Fruit fly (Drosophila melanogaster) whole organism, embryonic: ENCODE results near the gene Cpsf5.

Source experiments
- Ada2b ChIP-seq: fragments of 200-800 bp; sonication (Bioruptor generic); IDR thresholded peaks from 2 replicates; pipeline ENCODE4 v1.3.6; 2022; ENCODE audit warnings: missing biosample characterization, missing genetic modification characterization
- Bgb ChIP-seq: fragments of 200-800 bp; sonication (Bioruptor generic); IDR thresholded peaks from 2 replicates; pipeline ENCODE4 v1.3.6; 2022; ENCODE audit warnings: missing biosample characterization, missing genetic modification characterization; ENCODE audit not compliant: partially characterized antibody
- Bteb2 ChIP-seq: fragments of 200-800 bp; sonication (Bioruptor generic); optimal IDR thresholded peaks from 2 replicates; lab custom pipeline; 2016; ENCODE audit warnings: missing biosample characterization, missing genetic modification characterization
- CG10209 ChIP-seq: fragments of 200-800 bp; sonication (Bioruptor generic); optimal IDR thresholded peaks from 3 replicates; lab custom pipeline; 2017; ENCODE audit warnings: missing biosample characterization, mild to moderate bottlenecking, missing genetic modification characterization, missing genetic modification reagents
- CG11695 ChIP-seq: fragments of 200-800 bp; sonication (Bioruptor generic); IDR thresholded peaks from 3 replicates; pipeline ENCODE4 v1.3.6; 2022; ENCODE audit warnings: missing biosample characterization, missing genetic modification characterization
- CG12104 ChIP-seq: fragments of 200-800 bp; sonication (Bioruptor generic); optimal IDR thresholded peaks from 3 replicates; lab custom pipeline; 2016; ENCODE audit warnings: missing biosample characterization, missing genetic modification characterization
- CG12391 ChIP-seq: fragments of 200-800 bp; sonication (Bioruptor generic); optimal IDR thresholded peaks from 3 replicates; lab custom pipeline; 2018; ENCODE audit warnings: missing biosample characterization, mild to moderate bottlenecking, missing genetic modification characterization, moderate library complexity
- CG13287 ChIP-seq: fragments of 200-800 bp; sonication (Bioruptor generic); IDR thresholded peaks from 2 replicates; pipeline ENCODE4 v1.3.6; 2022; ENCODE audit warnings: missing biosample characterization, missing genetic modification characterization; ENCODE audit not compliant: partially characterized antibody
- CG14441 ChIP-seq: fragments of 200-800 bp; sonication (Bioruptor generic); IDR thresholded peaks from 2 replicates; pipeline ENCODE4 v1.3.6; 2022; ENCODE audit warnings: missing biosample characterization, missing genetic modification characterization
- CG14667 ChIP-seq: fragments of 200-800 bp; sonication (Bioruptor generic); IDR thresholded peaks from 2 replicates; pipeline ENCODE4 v1.3.6; 2022; ENCODE audit warnings: missing biosample characterization, missing genetic modification characterization
- CG17186 ChIP-seq: fragments of 200-800 bp; sonication (Bioruptor generic); optimal IDR thresholded peaks from 3 replicates; lab custom pipeline; 2017; ENCODE audit warnings: missing biosample characterization, missing genetic modification reagents, missing genetic modification characterization
- CG2129 ChIP-seq: fragments of 200-800 bp; sonication (Bioruptor generic); IDR thresholded peaks from 2 replicates; pipeline ENCODE4 v1.3.6; 2022; ENCODE audit warnings: missing biosample characterization, missing genetic modification characterization; ENCODE audit not compliant: partially characterized antibody
- CG2712 ChIP-seq: fragments of 200-800 bp; optimal IDR thresholded peaks from 3 replicates; lab custom pipeline; 2019; ENCODE audit warnings: missing biosample characterization, mild to moderate bottlenecking, missing genetic modification characterization, moderate library complexity
- CG4707 ChIP-seq: fragments of 200-800 bp; sonication (Bioruptor generic); optimal IDR thresholded peaks from 2 replicates; lab custom pipeline; 2018; ENCODE audit warnings: missing biosample characterization, mild to moderate bottlenecking, missing genetic modification characterization, moderate library complexity
- CG6175 ChIP-seq: fragments of 200-800 bp; sonication (Bioruptor generic); IDR thresholded peaks from 3 replicates; pipeline ENCODE4 v1.3.6; 2022; ENCODE audit warnings: missing biosample characterization, missing genetic modification characterization
- CG6765 ChIP-seq: fragments of 200-800 bp; sonication (Bioruptor generic); optimal IDR thresholded peaks from 3 replicates; lab custom pipeline; 2017; ENCODE audit warnings: missing biosample characterization, mild to moderate bottlenecking, missing genetic modification characterization
- CG6813 ChIP-seq: fragments of 200-800 bp; sonication (Bioruptor generic); optimal IDR thresholded peaks from 2 replicates; lab custom pipeline; 2017; ENCODE audit warnings: missing biosample characterization, missing genetic modification characterization, mild to moderate bottlenecking, moderate library complexity, missing genetic modification reagents
- CG7786 ChIP-seq: fragments of 200-800 bp; sonication (Bioruptor generic); optimal IDR thresholded peaks from 2 replicates; lab custom pipeline; 2016; ENCODE audit warnings: missing biosample characterization, missing genetic modification characterization
- CG9437 ChIP-seq: fragments of 200-800 bp; sonication (Bioruptor generic); optimal IDR thresholded peaks from 2 replicates; lab custom pipeline; 2018; ENCODE audit warnings: missing biosample characterization, mild to moderate bottlenecking, missing genetic modification characterization
- CkIIα-i1 ChIP-seq: fragments of 200-800 bp; sonication (Bioruptor generic); IDR thresholded peaks from 2 replicates; pipeline ENCODE4 v1.3.6; 2022; ENCODE audit warnings: missing biosample characterization, missing genetic modification characterization
- E2f2 ChIP-seq: fragments of 200-800 bp; sonication (Bioruptor generic); IDR thresholded peaks from 2 replicates; pipeline ENCODE4 v1.3.6; 2022; ENCODE audit warnings: missing biosample characterization, missing genetic modification characterization
- Fer3 ChIP-seq: fragments of 200-800 bp; sonication (Bioruptor generic); optimal IDR thresholded peaks from 2 replicates; lab custom pipeline; 2018; ENCODE audit warnings: missing biosample characterization, mild to moderate bottlenecking, missing genetic modification characterization, moderate library complexity
- Lhr ChIP-seq: fragments of 200-800 bp; sonication (Bioruptor generic); optimal IDR thresholded peaks from 3 replicates; lab custom pipeline; 2017; ENCODE audit warnings: mild to moderate bottlenecking, missing biosample characterization, missing genetic modification reagents, missing genetic modification characterization
- Mad ChIP-seq: fragments of 200-800 bp; sonication (Bioruptor generic); optimal IDR thresholded peaks from 2 replicates; lab custom pipeline; 2016; ENCODE audit warnings: missing biosample characterization, missing genetic modification characterization
- Spps ChIP-seq: fragments of 200-800 bp; sonication (Bioruptor generic); optimal IDR thresholded peaks from 2 replicates; lab custom pipeline; 2018; ENCODE audit warnings: missing biosample characterization, mild to moderate bottlenecking, missing genetic modification characterization
- Vsx1 ChIP-seq: fragments of 200-800 bp; sonication (Bioruptor generic); optimal IDR thresholded peaks from 2 replicates; lab custom pipeline; 2017; ENCODE audit warnings: missing biosample characterization, mild to moderate bottlenecking, missing genetic modification characterization, missing genetic modification reagents
- abd-A ChIP-seq: fragments of 200-800 bp; sonication (Bioruptor generic); optimal IDR thresholded peaks from 3 replicates; lab custom pipeline; 2019; ENCODE audit warnings: missing biosample characterization, mild to moderate bottlenecking, missing genetic modification characterization, moderate library complexity
- ac ChIP-seq: fragments of 200-800 bp; sonication (Bioruptor generic); optimal IDR thresholded peaks from 3 replicates; lab custom pipeline; 2017; ENCODE audit warnings: missing biosample characterization, mild to moderate bottlenecking, missing genetic modification characterization
- ato ChIP-seq: fragments of 200-800 bp; sonication (Bioruptor generic); IDR thresholded peaks from 2 replicates; pipeline ENCODE4 v1.3.6; 2022; ENCODE audit warnings: missing biosample characterization, missing genetic modification characterization; ENCODE audit not compliant: partially characterized antibody
- caup ChIP-seq: fragments of 200-800 bp; sonication (Bioruptor generic); optimal IDR thresholded peaks from 3 replicates; lab custom pipeline; 2017; ENCODE audit warnings: missing biosample characterization, mild to moderate bottlenecking, missing genetic modification characterization, moderate library complexity; ENCODE audit not compliant: severe bottlenecking
- chn ChIP-seq: fragments of 200-800 bp; sonication (Bioruptor generic); optimal IDR thresholded peaks from 2 replicates; lab custom pipeline; 2016; ENCODE audit warnings: missing biosample characterization, missing genetic modification characterization
- cwo ChIP-seq: fragments of 200-800 bp; sonication (Bioruptor generic); optimal IDR thresholded peaks from 3 replicates; lab custom pipeline; 2017; ENCODE audit warnings: missing biosample characterization, missing genetic modification characterization, mild to moderate bottlenecking, moderate library complexity, missing genetic modification reagents
- exex ChIP-seq: fragments of 200-800 bp; sonication (Bioruptor generic); optimal IDR thresholded peaks from 4 replicates; lab custom pipeline; 2018; ENCODE audit warnings: missing biosample characterization, mild to moderate bottlenecking, missing genetic modification characterization, moderate library complexity
- eyg ChIP-seq: fragments of 200-800 bp; sonication (Bioruptor generic); optimal IDR thresholded peaks from 3 replicates; lab custom pipeline; 2016; ENCODE audit warnings: missing biosample characterization, missing genetic modification characterization
- gro ChIP-seq: fragments of 200-800 bp; sonication (Bioruptor generic); optimal IDR thresholded peaks from 2 replicates; lab custom pipeline; 2016; ENCODE audit warnings: missing biosample characterization, missing genetic modification characterization
- inv ChIP-seq: fragments of 200-800 bp; sonication (Bioruptor generic); IDR thresholded peaks from 2 replicates; pipeline ENCODE4 v1.3.6; 2022; ENCODE audit warnings: missing biosample characterization, missing genetic modification characterization; ENCODE audit not compliant: partially characterized antibody
- klu ChIP-seq: fragments of 200-800 bp; sonication (Bioruptor generic); IDR thresholded peaks from 2 replicates; pipeline ENCODE4 v1.3.6; 2022; ENCODE audit warnings: missing biosample characterization, missing genetic modification characterization
- lab ChIP-seq: fragments of 200-800 bp; sonication (Bioruptor generic); optimal IDR thresholded peaks from 3 replicates; lab custom pipeline; 2017; ENCODE audit warnings: missing biosample characterization, missing genetic modification characterization, mild to moderate bottlenecking, moderate library complexity, missing genetic modification reagents
- otp ChIP-seq: fragments of 200-800 bp; sonication (Bioruptor generic); IDR thresholded peaks from 3 replicates; pipeline ENCODE4, ENCODE4 v1.3.6; 2022; ENCODE audit warnings: missing biosample characterization, missing genetic modification characterization
- peb ChIP-seq: fragments of 200-800 bp; sonication (Bioruptor generic); IDR thresholded peaks from 2 replicates; pipeline ENCODE4 v1.3.6; 2022; ENCODE audit warnings: missing biosample characterization, missing genetic modification characterization
- ranshi ChIP-seq: fragments of 200-800 bp; sonication (Bioruptor generic); IDR thresholded peaks from 2 replicates; pipeline ENCODE4 v1.3.6; 2022; ENCODE audit warnings: missing biosample characterization, missing genetic modification characterization
- rib ChIP-seq: fragments of 200-800 bp; sonication (Bioruptor generic); IDR thresholded peaks from 2 replicates; pipeline ENCODE4 v1.3.6; 2022; ENCODE audit warnings: missing biosample characterization, missing genetic modification characterization
- schlank ChIP-seq: fragments of 200-800 bp; sonication (Bioruptor generic); optimal IDR thresholded peaks from 2 replicates; lab custom pipeline; 2018; ENCODE audit warnings: missing biosample characterization, mild to moderate bottlenecking, missing genetic modification characterization
- sens-2 ChIP-seq: fragments of 200-800 bp; sonication (Bioruptor generic); IDR thresholded peaks from 2 replicates; pipeline ENCODE4 v1.3.6; 2022; ENCODE audit warnings: missing biosample characterization, missing genetic modification characterization
- tio ChIP-seq: fragments of 200-800 bp; sonication (Bioruptor generic); optimal IDR thresholded peaks from 2 replicates; lab custom pipeline; 2017; ENCODE audit warnings: missing biosample characterization, missing genetic modification characterization, inconsistent platforms
- trem ChIP-seq: fragments of 200-800 bp; optimal IDR thresholded peaks from 3 replicates; lab custom pipeline; 2019; ENCODE audit warnings: missing biosample characterization, mild to moderate bottlenecking, missing genetic modification characterization, moderate library complexity
- tup ChIP-seq: fragments of 200-800 bp; sonication (Bioruptor generic); optimal IDR thresholded peaks from 2 replicates; lab custom pipeline; 2016; ENCODE audit warnings: missing biosample characterization, mild to moderate bottlenecking, missing genetic modification characterization, moderate library complexity
- vnd ChIP-seq: fragments of 200-800 bp; sonication (Bioruptor generic); IDR thresholded peaks from 3 replicates; pipeline ENCODE4 v1.3.6; 2022; ENCODE audit warnings: missing biosample characterization, missing genetic modification characterization; ENCODE audit not compliant: partially characterized antibody

Cpsf5 gene

DNA sequence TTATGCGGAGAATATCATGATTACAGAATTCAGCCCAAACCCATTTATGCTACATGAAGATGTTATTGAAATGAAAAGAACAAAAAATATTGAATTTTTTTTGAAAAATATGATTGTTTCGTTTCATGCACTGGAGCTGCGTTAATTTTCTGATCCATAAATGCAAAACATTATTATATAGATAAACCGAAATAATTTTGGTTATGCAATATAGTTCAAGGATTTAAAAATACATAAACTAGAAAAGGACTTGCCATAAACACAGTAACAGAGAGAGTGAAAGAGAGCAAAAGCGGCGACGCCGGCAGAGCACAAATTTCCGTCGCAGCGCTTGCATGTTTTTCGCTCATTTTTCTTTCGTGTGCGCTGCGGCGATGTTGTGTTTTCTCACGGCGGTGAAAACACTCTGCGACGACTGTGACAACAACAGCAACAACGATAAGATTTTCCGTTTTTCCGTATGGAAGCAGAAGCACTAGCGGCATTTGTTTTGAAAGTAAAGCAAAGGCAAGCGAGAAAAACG lies 51.5 kb downstream of the Cpsf5 start (continued):
- TF ChIP-seq tup (GFP tag; lab: Kevin White, UChicago) (no peak), CG17186 (GFP tag; lab: Kevin White, UChicago) (peak; percentile 63), Ada2b (GFP tag; lab: Robert Waterston, UW) (peak; percentile 64), ato (GFP tag; lab: Robert Waterston, UW) (no peak), exex (tag; lab: Kevin White, UChicago) (peak; percentile 67), Spps (tag; lab: Kevin White, UChicago) (peak; percentile 91), E2f2 (GFP tag; lab: Robert Waterston, UW) (peak; percentile 57; the same call in 1 of the 2 replicates), CG14441 (GFP tag; lab: Robert Waterston, UW) (peak; percentile 42; the same call in 1 of the 2 replicates), CG4707 (GFP tag; lab: Kevin White, UChicago) (peak; percentile 47), Lhr (GFP tag; lab: Kevin White, UChicago) (peak; percentile 75), CG13287 (GFP tag; lab: Robert Waterston, UW) (peak; percentile 16; the same call in 1 of the 2 replicates), rib (GFP tag; lab: Robert Waterston, UW) (no peak), cwo (GFP tag; lab: Kevin White, UChicago) (peak; percentile 82), Bgb (GFP tag; lab: Robert Waterston, UW) (peak; percentile 36; the same call in 1 of the 2 replicates), abd-A (tag; lab: Kevin White, UChicago) (peak; percentile 32), CG6175 (GFP tag; lab: Robert Waterston, UW) (no peak), Bteb2 (GFP tag; lab: Kevin White, UChicago) (peak; percentile 76), CG10209 (GFP tag; lab: Kevin White, UChicago) (peak; percentile 88), caup (GFP tag; lab: Kevin White, UChicago) (peak; percentile 79), CG11695 (GFP tag; lab: Robert Waterston, UW) (peak; percentile 84), tio (GFP tag; lab: Kevin White, UChicago) (peak; percentile 72), Mad (GFP tag; lab: Kevin White, UChicago) (peak; percentile 76), otp (GFP tag; lab: Robert Waterston, UW) (peak; percentile 66; the same call in 2 of the 3 replicates), Vsx1 (peak; percentile 91), lab (GFP tag; lab: Kevin White, UChicago) (peak; percentile 91), CG6765 (GFP tag; lab: Kevin White, UChicago) (peak; percentile 88), CG6813 (GFP tag; lab: Kevin White, UChicago) (peak; percentile 92), chn (GFP tag; lab: Kevin White, UChicago) (peak; percentile 69), klu (GFP tag; lab: Robert Waterston, UW) (no peak), peb (GFP tag; lab: Robert Waterston, UW) (0 out of 2 replicates have a peak, but pooled peaks have one; percentile 38), CG9437 (GFP tag; lab: Kevin White, UChicago) (peak; percentile 85), CG12104 (GFP tag; lab: Kevin White, UChicago) (peak; percentile 86), gro (GFP tag; lab: Kevin White, UChicago) (peak; percentile 76), ac (GFP tag; lab: Kevin White, UChicago) (peak; percentile 78), Fer3 (tag; lab: Kevin White, UChicago) (peak; percentile 89), sens-2 (GFP tag; lab: Robert Waterston, UW) (peak; percentile 58; the same call in 1 of the 2 replicates), CG2712 (tag; lab: Kevin White, UChicago) (peak; percentile 96), CG14667 (GFP tag; lab: Robert Waterston, UW) (0 out of 2 replicates have a peak, but pooled peaks have one; percentile 22), CG7786 (peak; percentile 46), CG12391 (tag; lab: Kevin White, UChicago) (peak; percentile 96), vnd (GFP tag; lab: Robert Waterston, UW) (no peak), CG2129 (GFP tag; lab: Robert Waterston, UW) (no peak), ranshi (GFP tag; lab: Robert Waterston, UW) (0 out of 2 replicates have a peak, but pooled peaks have one; percentile 64), CkIIα-i1 (GFP tag; lab: Robert Waterston, UW) (no peak), eyg (peak; percentile 20), inv (no peak), schlank (tag; lab: Kevin White, UChicago) (peak; percentile 72), trem (tag; lab: Kevin White, UChicago) (peak; percentile 91)
